Fruit fly (Drosophila melanogaster) whole organism, embryonic: ENCODE measurements around the gene Lrr47.

Experiments
- ATbp ChIP-seq: fragments of 200-800 bp; sonication (Bioruptor generic); optimal IDR thresholded peaks from 2 replicates; lab custom pipeline; 2017; ENCODE audit warnings: missing biosample characterization, mild to moderate bottlenecking, missing genetic modification characterization, missing genetic modification reagents
- Antp ChIP-seq: fragments of 200-800 bp; sonication (Bioruptor generic); optimal IDR thresholded peaks from 3 replicates; lab custom pipeline; 2016; ENCODE audit warnings: missing biosample characterization, missing genetic modification characterization
- Awh ChIP-seq: fragments of 200-800 bp; sonication (Bioruptor generic); IDR thresholded peaks from 2 replicates; pipeline ENCODE4, ENCODE4 v1.3.6; 2022; ENCODE audit warnings: missing biosample characterization, missing genetic modification characterization
- BtbVII ChIP-seq: fragments of 200-800 bp; sonication (Bioruptor generic); optimal IDR thresholded peaks from 3 replicates; lab custom pipeline; 2017; ENCODE audit warnings: missing biosample characterization, mild to moderate bottlenecking, missing genetic modification characterization
- CG10147 ChIP-seq: fragments of 200-800 bp; sonication (Bioruptor generic); optimal IDR thresholded peaks from 2 replicates; lab custom pipeline; 2019; ENCODE audit warnings: missing biosample characterization, mild to moderate bottlenecking, missing genetic modification characterization, moderate library complexity
- CG10543 ChIP-seq: fragments of 200-800 bp; sonication (Bioruptor generic); optimal IDR thresholded peaks from 3 replicates; lab custom pipeline; 2017; ENCODE audit warnings: missing biosample characterization, mild to moderate bottlenecking, missing genetic modification characterization, moderate library complexity
- CG12071 ChIP-seq: fragments of 200-800 bp; sonication (Bioruptor generic); optimal IDR thresholded peaks from 3 replicates; lab custom pipeline; 2018; ENCODE audit warnings: missing biosample characterization, mild to moderate bottlenecking, missing genetic modification characterization
- CG12659 ChIP-seq: fragments of 200-800 bp; sonication (Bioruptor generic); optimal IDR thresholded peaks from 3 replicates; lab custom pipeline; 2017; ENCODE audit warnings: mild to moderate bottlenecking, missing biosample characterization, missing genetic modification reagents, missing genetic modification characterization
- CG14014 ChIP-seq: fragments of 200-800 bp; sonication (Bioruptor generic); IDR thresholded peaks from 2 replicates; pipeline ENCODE4 v1.3.6; 2022; ENCODE audit warnings: missing biosample characterization, missing genetic modification characterization
- CG14441 ChIP-seq: fragments of 200-800 bp; sonication (Bioruptor generic); IDR thresholded peaks from 2 replicates; pipeline ENCODE4 v1.3.6; 2022; ENCODE audit warnings: missing biosample characterization, missing genetic modification characterization
- CG14710 ChIP-seq: fragments of 200-800 bp; sonication (Bioruptor generic); optimal IDR thresholded peaks from 3 replicates; lab custom pipeline; 2019; ENCODE audit warnings: missing biosample characterization, mild to moderate bottlenecking, missing genetic modification characterization, moderate library complexity
- CG1603 ChIP-seq: fragments of 200-800 bp; sonication (Bioruptor generic); optimal IDR thresholded peaks from 2 replicates; lab custom pipeline; 2019; ENCODE audit warnings: missing biosample characterization, mild to moderate bottlenecking, missing genetic modification characterization, moderate library complexity
- CG18599 ChIP-seq: fragments of 200-800 bp; sonication (Bioruptor generic); optimal IDR thresholded peaks from 3 replicates; lab custom pipeline; 2017; ENCODE audit warnings: missing biosample characterization, missing genetic modification characterization, mild to moderate bottlenecking, moderate library complexity, missing genetic modification reagents
- CG32532 ChIP-seq: fragments of 200-800 bp; sonication (Bioruptor generic); IDR thresholded peaks from 2 replicates; pipeline ENCODE4 v1.3.6; 2022; ENCODE audit warnings: missing biosample characterization, missing genetic modification characterization
- CG34376 ChIP-seq: fragments of 200-800 bp; sonication (Bioruptor generic); optimal IDR thresholded peaks from 2 replicates; lab custom pipeline; 2018; ENCODE audit warnings: missing biosample characterization, mild to moderate bottlenecking, missing genetic modification characterization
- CG3995 ChIP-seq: fragments of 200-800 bp; sonication (Bioruptor generic); optimal IDR thresholded peaks from 3 replicates; lab custom pipeline; 2016; ENCODE audit warnings: missing biosample characterization, missing genetic modification characterization
- CG4360 ChIP-seq: fragments of 200-800 bp; sonication (Bioruptor generic); IDR thresholded peaks from 2 replicates; pipeline ENCODE4 v1.3.6; 2022; ENCODE audit warnings: missing biosample characterization, missing genetic modification characterization
- CG5245 ChIP-seq: fragments of 200-800 bp; sonication (Bioruptor generic); optimal IDR thresholded peaks from 3 replicates; lab custom pipeline; 2016; ENCODE audit warnings: missing biosample characterization, missing genetic modification characterization
- CG6175 ChIP-seq: fragments of 200-800 bp; sonication (Bioruptor generic); IDR thresholded peaks from 3 replicates; pipeline ENCODE4 v1.3.6; 2022; ENCODE audit warnings: missing biosample characterization, missing genetic modification characterization
- CG6272 ChIP-seq: fragments of 200-800 bp; sonication (Bioruptor generic); IDR thresholded peaks from 2 replicates; pipeline ENCODE4 v1.3.6; 2022; ENCODE audit warnings: missing biosample characterization, missing genetic modification characterization
- CG6689 ChIP-seq: fragments of 200-800 bp; sonication (Bioruptor generic); IDR thresholded peaks from 2 replicates; pipeline ENCODE4 v1.3.6; 2022; ENCODE audit warnings: missing biosample characterization, missing genetic modification characterization
- CG6813 ChIP-seq: fragments of 200-800 bp; sonication (Bioruptor generic); optimal IDR thresholded peaks from 2 replicates; lab custom pipeline; 2017; ENCODE audit warnings: missing biosample characterization, missing genetic modification characterization, mild to moderate bottlenecking, moderate library complexity, missing genetic modification reagents
- CG7372 ChIP-seq: fragments of 200-800 bp; sonication (Bioruptor generic); IDR thresholded peaks from 2 replicates; pipeline ENCODE4 v1.3.6; 2022; ENCODE audit warnings: missing biosample characterization, missing genetic modification characterization
- CG7987 ChIP-seq: fragments of 200-800 bp; sonication (Bioruptor generic); optimal IDR thresholded peaks from 2 replicates; lab custom pipeline; 2018; ENCODE audit warnings: missing biosample characterization, mild to moderate bottlenecking, missing genetic modification characterization, moderate library complexity
- CG9609 ChIP-seq: fragments of 200-800 bp; sonication (Bioruptor generic); optimal IDR thresholded peaks from 3 replicates; lab custom pipeline; 2016; ENCODE audit warnings: missing biosample characterization, missing genetic modification characterization
- CG9817 ChIP-seq: fragments of 200-800 bp; sonication (Bioruptor generic); optimal IDR thresholded peaks from 2 replicates; lab custom pipeline; 2018; ENCODE audit warnings: missing biosample characterization, mild to moderate bottlenecking, missing genetic modification characterization, moderate library complexity
- E2f2 ChIP-seq: fragments of 200-800 bp; sonication (Bioruptor generic); IDR thresholded peaks from 2 replicates; pipeline ENCODE4 v1.3.6; 2022; ENCODE audit warnings: missing biosample characterization, missing genetic modification characterization
- HLHmδ ChIP-seq: fragments of 200-800 bp; sonication (Bioruptor generic); optimal IDR thresholded peaks from 2 replicates; lab custom pipeline; 2018; ENCODE audit warnings: missing biosample characterization, mild to moderate bottlenecking, missing genetic modification characterization, moderate library complexity
- MESR4 ChIP-seq: fragments of 200-800 bp; sonication (Bioruptor generic); optimal IDR thresholded peaks from 2 replicates; lab custom pipeline; 2018; ENCODE audit warnings: missing biosample characterization, mild to moderate bottlenecking, missing genetic modification characterization, moderate library complexity
- Med ChIP-seq: fragments of 200-800 bp; sonication (Bioruptor generic); peaks from one replicate; lab custom pipeline; 2016; ENCODE audit warnings: missing biosample characterization, missing genetic modification characterization, mild to moderate bottlenecking, inconsistent platforms, moderate library complexity
- NFAT ChIP-seq: fragments of 200-800 bp; sonication (Bioruptor generic); IDR thresholded peaks from 2 replicates; pipeline ENCODE4 v1.3.6; 2022; ENCODE audit warnings: missing biosample characterization, missing genetic modification characterization
- NfI ChIP-seq: fragments of 200-800 bp; sonication (Bioruptor generic); optimal IDR thresholded peaks from 3 replicates; lab custom pipeline; 2018; ENCODE audit warnings: missing biosample characterization, mild to moderate bottlenecking, missing genetic modification characterization, moderate library complexity
- Ravus ChIP-seq: fragments of 200-800 bp; sonication (Bioruptor generic); IDR thresholded peaks from 2 replicates; pipeline ENCODE4 v1.3.6; 2022; ENCODE audit warnings: missing biosample characterization, missing genetic modification characterization
- Taf1 ChIP-seq: fragments of 200-800 bp; sonication (Bioruptor generic); IDR thresholded peaks from 2 replicates; pipeline ENCODE4 v1.3.6; 2022; ENCODE audit warnings: missing biosample characterization, missing genetic modification characterization
- Usf ChIP-seq: fragments of 200-800 bp; sonication (Bioruptor generic); optimal IDR thresholded peaks from 2 replicates; lab custom pipeline; 2017; ENCODE audit warnings: missing genotype, missing biosample characterization, missing genetic modification characterization
- bab2 ChIP-seq: fragments of 200-800 bp; sonication (Bioruptor generic); optimal IDR thresholded peaks from 2 replicates; lab custom pipeline; 2016; ENCODE audit warnings: missing biosample characterization, missing genetic modification characterization
- chinmo ChIP-seq: fragments of 200-800 bp; sonication (Bioruptor generic); IDR thresholded peaks from 4 replicates; pipeline ENCODE4 v1.3.6; 2022; ENCODE audit warnings: missing biosample characterization, missing genetic modification characterization; ENCODE audit not compliant: partially characterized antibody
- chm ChIP-seq: fragments of 200-800 bp; sonication (Bioruptor generic); IDR thresholded peaks from 2 replicates; pipeline ENCODE4 v1.3.6; 2022; ENCODE audit warnings: missing biosample characterization, missing genetic modification characterization
- ci ChIP-seq: fragments of 200-800 bp; sonication (Bioruptor generic); IDR thresholded peaks from 3 replicates; pipeline ENCODE4 v1.3.6; 2022; ENCODE audit warnings: missing biosample characterization, missing genetic modification characterization
- dati ChIP-seq: fragments of 200-800 bp; sonication (Bioruptor generic); IDR thresholded peaks from 2 replicates; pipeline ENCODE4 v1.3.6; 2022; ENCODE audit warnings: missing biosample characterization, missing genetic modification characterization
- emc ChIP-seq: fragments of 200-800 bp; sonication (Bioruptor generic); optimal IDR thresholded peaks from 2 replicates; lab custom pipeline; 2016; ENCODE audit warnings: missing biosample characterization, missing genetic modification characterization
- maf-S ChIP-seq: fragments of 200-800 bp; sonication (Bioruptor generic); optimal IDR thresholded peaks from 2 replicates; lab custom pipeline; 2016; ENCODE audit warnings: missing biosample characterization, missing genetic modification characterization
- ranshi ChIP-seq: fragments of 200-800 bp; sonication (Bioruptor generic); IDR thresholded peaks from 2 replicates; pipeline ENCODE4 v1.3.6; 2022; ENCODE audit warnings: missing biosample characterization, missing genetic modification characterization
- rib ChIP-seq: fragments of 200-800 bp; sonication (Bioruptor generic); IDR thresholded peaks from 2 replicates; pipeline ENCODE4 v1.3.6; 2022; ENCODE audit warnings: missing biosample characterization, missing genetic modification characterization
- run ChIP-seq: fragments of 200-800 bp; sonication (Bioruptor generic); optimal IDR thresholded peaks from 3 replicates; lab custom pipeline; 2018; ENCODE audit warnings: missing biosample characterization, mild to moderate bottlenecking, missing genetic modification characterization
- sd ChIP-seq: fragments of 200-800 bp; sonication (Bioruptor generic); optimal IDR thresholded peaks from 3 replicates; lab custom pipeline; 2018; ENCODE audit warnings: missing biosample characterization, mild to moderate bottlenecking, missing genetic modification characterization, moderate library complexity
- shn ChIP-seq: fragments of 200-800 bp; sonication (Bioruptor generic); optimal IDR thresholded peaks from 3 replicates; lab custom pipeline; 2016; ENCODE audit warnings: missing biosample characterization, missing genetic modification characterization
- tup ChIP-seq: fragments of 200-800 bp; sonication (Bioruptor generic); optimal IDR thresholded peaks from 2 replicates; lab custom pipeline; 2016; ENCODE audit warnings: missing biosample characterization, mild to moderate bottlenecking, missing genetic modification characterization, moderate library complexity

Lrr47 gene

dm6 chr2L:10499608-10500007 is 17.5 kb upstream of the Lrr47 start (continued):
- TF ChIP-seq NFAT = no peak
- TF ChIP-seq Usf (GFP tag; lab: Kevin White, UChicago) = no peak
- TF ChIP-seq ci = 0 out of 3 replicates have a peak, but pooled peaks have one; percentile 48
- TF ChIP-seq CG34376 (GFP tag; lab: Kevin White, UChicago) = no peak
- TF ChIP-seq CG32532 (GFP tag; lab: Robert Waterston, UW) = 0 out of 2 replicates have a peak, but pooled peaks have one; percentile 10
- TF ChIP-seq E2f2 (GFP tag; lab: Robert Waterston, UW) = peak; percentile 17
- no peak for TF ChIP-seq run (tag; lab: Kevin White, UChicago)
- peak; percentile 33; the same call in 1 of the 2 replicates for TF ChIP-seq CG7372 (GFP tag; lab: Robert Waterston, UW)
- TF ChIP-seq CG12659 = peak; percentile 9
- peak; percentile 12 for TF ChIP-seq CG7987 (GFP tag; lab: Kevin White, UChicago)
- TF ChIP-seq CG14441 (GFP tag; lab: Robert Waterston, UW) = 0 out of 2 replicates have a peak, but pooled peaks have one; percentile 27
- peak; percentile 37; the same call in 1 of the 2 replicates for TF ChIP-seq rib (GFP tag; lab: Robert Waterston, UW)
- 0 out of 2 replicates have a peak, but pooled peaks have one; percentile 27 for TF ChIP-seq chm (GFP tag; lab: Robert Waterston, UW)
- no peak for TF ChIP-seq tup
- peak; percentile 44 for TF ChIP-seq CG10543 (GFP tag; lab: Kevin White, UChicago)
- peak; percentile 13 for TF ChIP-seq CG10147
- TF ChIP-seq Awh (GFP tag; lab: Robert Waterston, UW) = peak; percentile 30; the same call in 1 of the 2 replicates
- no peak for TF ChIP-seq CG1603 (tag; lab: Kevin White, UChicago)
- TF ChIP-seq chinmo (GFP tag; lab: Robert Waterston, UW) = 0 out of 4 replicates have a peak, but pooled peaks have one; percentile 56
- TF ChIP-seq CG6175 (GFP tag; lab: Robert Waterston, UW) = peak; percentile 32; the same call in 1 of the 3 replicates
- no peak for TF ChIP-seq CG3995 (GFP tag; lab: Kevin White, UChicago)
- TF ChIP-seq CG9609 (GFP tag; lab: Kevin White, UChicago) = no peak
- no peak for TF ChIP-seq emc
- peak; percentile 53 for TF ChIP-seq BtbVII
- TF ChIP-seq sd (tag; lab: Kevin White, UChicago) = peak; percentile 27
- peak; percentile 84 for TF ChIP-seq CG4360 (GFP tag; lab: Robert Waterston, UW)
- TF ChIP-seq CG14710 (tag; lab: Kevin White, UChicago) = no peak
- TF ChIP-seq Antp = no peak
- TF ChIP-seq CG14014 (GFP tag; lab: Robert Waterston, UW) = 0 out of 2 replicates have a peak, but pooled peaks have one; percentile 17
- TF ChIP-seq ATbp (GFP tag; lab: Kevin White, UChicago) = peak; percentile 20
- TF ChIP-seq CG6272 (GFP tag; lab: Robert Waterston, UW) = no peak
- no peak for TF ChIP-seq dati (GFP tag; lab: Robert Waterston, UW)
- no peak for TF ChIP-seq ranshi
- TF ChIP-seq Taf1 (GFP tag; lab: Robert Waterston, UW) = no peak
- TF ChIP-seq CG5245 = no peak
- no peak for TF ChIP-seq Ravus (GFP tag; lab: Robert Waterston, UW)
- no peak for TF ChIP-seq shn (GFP tag; lab: Kevin White, UChicago)
- peak; percentile 30 for TF ChIP-seq CG12071 (GFP tag; lab: Kevin White, UChicago)
- TF ChIP-seq Med (GFP tag; lab: Kevin White, UChicago) = peak; percentile 38
- no peak for TF ChIP-seq bab2 (GFP tag; lab: Kevin White, UChicago)
- TF ChIP-seq CG9817 (tag; lab: Kevin White, UChicago) = no peak
- peak; percentile 33 for TF ChIP-seq HLHmδ (GFP tag; lab: Kevin White, UChicago)
- TF ChIP-seq CG6689 = peak; percentile 8; the same call in 1 of the 2 replicates
- TF ChIP-seq CG18599 (GFP tag; lab: Kevin White, UChicago) = peak; percentile 6
- TF ChIP-seq maf-S = no peak
- no peak for TF ChIP-seq MESR4
- TF ChIP-seq NfI (GFP tag; lab: Kevin White, UChicago) = peak; percentile 8
- TF ChIP-seq CG6813 = peak; percentile 2
